Worm (Caenorhabditis elegans) whole organism, mixed stage, embryonic: ENCODE data around the gene pges-2.

Experiments
- M03D4.4 ChIP-seq: sonication (generic microtip); optimal IDR thresholded peaks from 2 replicates; lab custom pipeline; 2017; ENCODE audit warnings: mild to moderate bottlenecking, missing genetic modification characterization, missing compliant biosample characterization
- bed-3 ChIP-seq: fragments of 200-800 bp; sonication (Bioruptor generic); optimal IDR thresholded peaks from 3 replicates; lab custom pipeline; 2018; ENCODE audit warnings: mild to moderate bottlenecking, missing genetic modification characterization, moderate library complexity, missing compliant biosample characterization
- blmp-1 ChIP-seq: fragments of 150-350 bp; optimal IDR thresholded peaks from 2 replicates; lab custom pipeline; 2014; ENCODE audit warnings: missing biosample characterization, missing genetic modification characterization
- ceh-39 ChIP-seq: fragments of 150-350 bp; optimal IDR thresholded peaks from 2 replicates; lab custom pipeline; 2014; ENCODE audit warnings: missing biosample characterization, missing genetic modification characterization
- ceh-83 ChIP-seq: fragments of 200-800 bp; sonication (Bioruptor generic); optimal IDR thresholded peaks from 2 replicates; lab custom pipeline; 2018; ENCODE audit warnings: mild to moderate bottlenecking, missing genetic modification characterization, missing compliant biosample characterization
- ces-1 ChIP-seq: fragments of 150-350 bp; optimal IDR thresholded peaks from 2 replicates; lab custom pipeline; 2014; ENCODE audit warnings: missing biosample characterization, missing genetic modification reagents, missing genetic modification characterization
- cnd-1 ChIP-seq: fragments of 200-800 bp; sonication (Bioruptor generic); optimal IDR thresholded peaks from 2 replicates; lab custom pipeline; 2018; ENCODE audit warnings: mild to moderate bottlenecking, missing genetic modification characterization, missing compliant biosample characterization
- elt-1 ChIP-seq: sonication (generic microtip); optimal IDR thresholded peaks from 2 replicates; lab custom pipeline; 2017; ENCODE audit warnings: missing genetic modification characterization, mild to moderate bottlenecking, missing compliant biosample characterization, antibody characterized with exemption, moderate library complexity, borderline replicate concordance; ENCODE audit not compliant: insufficient read depth
- elt-3 ChIP-seq: fragments of 150-350 bp; optimal IDR thresholded peaks from 2 replicates; lab custom pipeline; 2014; ENCODE audit warnings: missing biosample characterization, missing genetic modification characterization
- flh-1 ChIP-seq: fragments of 200-800 bp; sonication (Bioruptor generic); optimal IDR thresholded peaks from 2 replicates; lab custom pipeline; 2018; ENCODE audit warnings: mild to moderate bottlenecking, missing genetic modification characterization, moderate library complexity, missing compliant biosample characterization
- ham-2 ChIP-seq: fragments of 200-800 bp; sonication (Bioruptor generic); optimal IDR thresholded peaks from 2 replicates; lab custom pipeline; 2018; ENCODE audit warnings: mild to moderate bottlenecking, missing genetic modification characterization, missing compliant biosample characterization
- hlh-1 ChIP-seq: fragments of 150-350 bp; optimal IDR thresholded peaks from 2 replicates; lab custom pipeline; 2014; ENCODE audit warnings: missing biosample characterization, missing genetic modification reagents, missing genetic modification characterization
- lin-32 ChIP-seq: fragments of 200-800 bp; sonication (Bioruptor generic); optimal IDR thresholded peaks from 2 replicates; lab custom pipeline; 2018; ENCODE audit warnings: mild to moderate bottlenecking, missing genetic modification characterization, missing compliant biosample characterization
- mab-5 ChIP-seq: fragments of 150-350 bp; optimal IDR thresholded peaks from 2 replicates; lab custom pipeline; 2014; ENCODE audit warnings: missing biosample characterization, missing genetic modification characterization
- mep-1 ChIP-seq: fragments of 150-350 bp; optimal IDR thresholded peaks from 2 replicates; lab custom pipeline; 2017; ENCODE audit warnings: missing biosample characterization, missing genetic modification reagents, missing genetic modification characterization, inconsistent platforms
- mls-2 ChIP-seq: sonication (generic microtip); optimal IDR thresholded peaks from 2 replicates; lab custom pipeline; 2016; ENCODE audit warnings: mild to moderate bottlenecking, missing genetic modification characterization, moderate library complexity, missing compliant biosample characterization
- nhr-12 ChIP-seq: fragments of 150-350 bp; optimal IDR thresholded peaks from 2 replicates; lab custom pipeline; 2014; ENCODE audit warnings: missing biosample characterization, missing genetic modification characterization
- nhr-2 ChIP-seq: fragments of 150-350 bp; optimal IDR thresholded peaks from 2 replicates; lab custom pipeline; 2014; ENCODE audit warnings: missing biosample characterization, missing genetic modification characterization
- nhr-28 ChIP-seq: fragments of 150-350 bp; optimal IDR thresholded peaks from 2 replicates; lab custom pipeline; 2014; ENCODE audit warnings: missing biosample characterization, missing genetic modification characterization
- pha-4 ChIP-seq: fragments of 150-350 bp; optimal IDR thresholded peaks from 2 replicates; lab custom pipeline; 2018; ENCODE audit warnings: missing biosample characterization, missing genetic modification reagents, missing genetic modification characterization
- sem-2 ChIP-seq: fragments of 200-800 bp; sonication (Bioruptor generic); optimal IDR thresholded peaks from 2 replicates; lab custom pipeline; 2018; ENCODE audit warnings: mild to moderate bottlenecking, missing genetic modification characterization, missing compliant biosample characterization
- snpc-4 ChIP-seq: fragments of 150-350 bp; optimal IDR thresholded peaks from 2 replicates; lab custom pipeline; 2014; ENCODE audit warnings: missing biosample characterization, missing genetic modification characterization
- tbx-8 ChIP-seq: fragments of 200-800 bp; sonication (Bioruptor generic); optimal IDR thresholded peaks from 2 replicates; lab custom pipeline; 2018; ENCODE audit warnings: mild to moderate bottlenecking, missing genetic modification characterization, moderate library complexity, missing compliant biosample characterization
- unc-120 ChIP-seq: sonication (generic microtip); optimal IDR thresholded peaks from 2 replicates; lab custom pipeline; 2017; ENCODE audit warnings: missing genetic modification characterization, missing compliant biosample characterization; ENCODE audit not compliant: poor library complexity, severe bottlenecking
- unc-39 ChIP-seq: fragments of 150-350 bp; optimal IDR thresholded peaks from 2 replicates; lab custom pipeline; 2014; ENCODE audit warnings: missing biosample characterization, missing genetic modification characterization
- unc-62 ChIP-seq: fragments of 150-350 bp; optimal IDR thresholded peaks from 2 replicates; lab custom pipeline; 2014; ENCODE audit warnings: missing biosample characterization, missing genetic modification reagents, missing genetic modification characterization
- zip-8 ChIP-seq: fragments of 150-350 bp; optimal IDR thresholded peaks from 2 replicates; lab custom pipeline; 2014; ENCODE audit warnings: missing biosample characterization, missing genetic modification characterization
- ztf-11 ChIP-seq: fragments of 150-350 bp; optimal IDR thresholded peaks from 2 replicates; lab custom pipeline; 2014; ENCODE audit warnings: missing biosample characterization, missing genetic modification characterization

pges-2 gene

ce11 chrIV:10345486-10345885 lies 22.1 kb downstream of the pges-2 start:
- TF ChIP-seq flh-1 (GFP tag; lab: Kevin White, UChicago) (no peak), mls-2 (tag; lab: Kevin White, UChicago) (no peak), elt-1 (tag; lab: Kevin White, UChicago) (no peak), zip-8 (tag; lab: Kevin White, UChicago) (no peak), unc-120 (tag; lab: Kevin White, UChicago) (no peak), sem-2 (GFP tag; lab: Kevin White, UChicago) (no peak), ceh-83 (GFP tag; lab: Kevin White, UChicago) (no peak), nhr-28 (tag; lab: Kevin White, UChicago) (no peak), unc-39 (tag; lab: Kevin White, UChicago) (no peak), ces-1 (GFP tag; lab: Kevin White, UChicago) (no peak), hlh-1 (tag; lab: Kevin White, UChicago) (no peak), ztf-11 (tag; lab: Kevin White, UChicago) (no peak), bed-3 (GFP tag; lab: Kevin White, UChicago) (no peak), nhr-2 (tag; lab: Kevin White, UChicago) (no peak)

- no peak for TF ChIP-seq nhr-2 (tag; lab: Kevin White, UChicago)
- no peak for TF ChIP-seq cnd-1 (tag; lab: Kevin White, UChicago)
- TF ChIP-seq ces-1 (GFP tag; lab: Kevin White, UChicago): peak; percentile 40
- TF ChIP-seq snpc-4 (tag; lab: Kevin White, UChicago): no peak
- peak; percentile 43 for TF ChIP-seq unc-120 (tag; lab: Kevin White, UChicago)
- TF ChIP-seq mep-1 (tag; lab: Kevin White, UChicago): peak; percentile 22
- no peak for TF ChIP-seq tbx-8 (GFP tag; lab: Kevin White, UChicago)
Measured at ce11 chrIV:10344621-10345020, 23.0 kb downstream of the pges-2 start.

ce11 chrIV:10342361-10342706 lies 25.3 kb downstream of the pges-2 start:
- TF ChIP-seq nhr-12 (tag; lab: Kevin White, UChicago) (no peak), blmp-1 (tag; lab: Kevin White, UChicago) (peak; percentile 84), ham-2 (GFP tag; lab: Kevin White, UChicago) (peak; percentile 14), unc-120 (tag; lab: Kevin White, UChicago) (peak; percentile 55), elt-3 (tag; lab: Kevin White, UChicago) (peak; percentile 55), unc-62 (GFP tag; lab: Kevin White, UChicago) (peak; percentile 77), unc-39 (tag; lab: Kevin White, UChicago) (no peak)

- TF ChIP-seq elt-1 (tag; lab: Kevin White, UChicago): no peak
- TF ChIP-seq unc-39 (tag; lab: Kevin White, UChicago): no peak
- TF ChIP-seq unc-120 (tag; lab: Kevin White, UChicago): no peak
- TF ChIP-seq blmp-1 (tag; lab: Kevin White, UChicago): no peak
- no peak for TF ChIP-seq ceh-39 (tag; lab: Kevin White, UChicago)
- peak; percentile 14 for TF ChIP-seq ces-1 (GFP tag; lab: Kevin White, UChicago)
- no peak for TF ChIP-seq mab-5 (tag; lab: Kevin White, UChicago)
Measured at ce11 chrIV:10341618-10342360, 25.8 kb downstream of the pges-2 start.

- no peak for TF ChIP-seq pha-4
Measured at ce11 chrIV:10339701-10340100, 27.9 kb downstream of the pges-2 start.

- TF ChIP-seq ham-2 (GFP tag; lab: Kevin White, UChicago) (no peak), elt-1 (tag; lab: Kevin White, UChicago) (no peak), sem-2 (GFP tag; lab: Kevin White, UChicago) (no peak), nhr-12 (tag; lab: Kevin White, UChicago) (no peak), M03D4.4 (tag; lab: Kevin White, UChicago) (no peak), mep-1 (tag; lab: Kevin White, UChicago) (no peak), bed-3 (GFP tag; lab: Kevin White, UChicago) (no peak), hlh-1 (tag; lab: Kevin White, UChicago) (no peak), pha-4 (no peak), lin-32 (GFP tag; lab: Kevin White, UChicago) (no peak), ztf-11 (tag; lab: Kevin White, UChicago) (no peak), blmp-1 (tag; lab: Kevin White, UChicago) (no peak), snpc-4 (tag; lab: Kevin White, UChicago) (no peak), nhr-2 (tag; lab: Kevin White, UChicago) (no peak), flh-1 (GFP tag; lab: Kevin White, UChicago) (no peak), unc-39 (tag; lab: Kevin White, UChicago) (no peak), mls-2 (tag; lab: Kevin White, UChicago) (no peak), ceh-39 (tag; lab: Kevin White, UChicago) (no peak), unc-62 (GFP tag; lab: Kevin White, UChicago) (no peak), zip-8 (tag; lab: Kevin White, UChicago) (no peak)
Measured at ce11 chrIV:10337286-10337685, 30.3 kb downstream of the pges-2 start.
